Worm (Caenorhabditis elegans): Measurements from ENCODE around the gene C02F12.5.

DNA sequence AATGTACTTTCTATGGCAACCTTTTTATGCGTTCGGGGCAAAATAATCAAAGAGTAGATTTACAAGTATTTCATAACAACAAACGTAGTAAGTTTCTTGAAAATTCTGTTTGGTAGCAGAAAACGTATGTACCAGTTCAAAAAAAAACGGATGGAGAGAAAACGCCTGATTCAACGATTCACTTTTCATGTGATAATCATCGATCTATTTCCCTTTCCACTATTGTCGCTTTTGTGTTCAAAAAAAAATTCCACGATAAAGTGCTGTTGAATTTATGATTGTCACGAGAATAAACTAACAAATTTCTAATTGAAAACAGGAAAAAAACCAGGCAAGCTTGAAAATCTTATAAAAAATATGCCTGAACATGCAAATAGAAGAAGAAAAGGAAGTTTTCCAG, 23.9 kb upstream of the C02F12.5 start:
- no peak for TF ChIP-seq gei-8 (GFP tag; optimal IDR thresholded peaks at IDR 0.05)
- no peak for TF ChIP-seq snpc-4 (tag; optimal IDR thresholded peaks at IDR 0.05)
- no peak for TF ChIP-seq nhr-25 (tag; optimal IDR thresholded peaks at IDR 0.05; ENCODE audit: borderline replicate concordance, insufficient read depth)
- TF ChIP-seq hlh-11 (tag; optimal IDR thresholded peaks at IDR 0.05): peak; percentile 24

All from whole organism, L4 larva.